Worm (Caenorhabditis elegans) whole organism, young adult: ENCODE measurements around the gene C53C7.3.

Experiments
- Y53G8AR.9 ChIP-seq: fragments of 200-800 bp; sonication (Bioruptor generic); conservative IDR thresholded peaks from 2 replicates; pipeline ENCODE4 v1.3.6; 2022; ENCODE audit warnings: missing genetic modification reagents, missing genetic modification characterization, missing compliant biosample characterization
- aptf-2 ChIP-seq: fragments of 200-800 bp; sonication (Bioruptor generic); conservative IDR thresholded peaks from 2 replicates; pipeline ENCODE4 v1.3.6; 2022; ENCODE audit warnings: missing genetic modification reagents, missing genetic modification characterization, missing compliant biosample characterization
- cebp-2 ChIP-seq: fragments of 200-800 bp; sonication (Bioruptor generic); IDR thresholded peaks from 2 replicates; pipeline ENCODE4 v1.3.6; 2022; ENCODE audit warnings: missing genetic modification characterization, missing compliant biosample characterization
- pha-4 ChIP-seq: fragments of 150-350 bp; sonication (generic microtip); optimal IDR thresholded peaks from 2 replicates; lab custom pipeline; 2014; ENCODE audit warnings: missing biosample characterization, missing genetic modification reagents, missing genetic modification characterization

- TF ChIP-seq pha-4 (tag; lab: Kevin White, UChicago) = no peak
- peak; percentile 87; the same call in 1 of the 2 replicates for TF ChIP-seq cebp-2
- no peak for TF ChIP-seq Y53G8AR.9 (GFP tag; lab: Robert Waterston, UW)
- TF ChIP-seq aptf-2 (GFP tag; lab: Robert Waterston, UW) = no peak
These were observed 9.6 kb upstream of the C53C7.3 start for ce11 chrX:13038791-13039190.
